Worm (Caenorhabditis elegans): ENCODE results near the gene C17H12.12.

ce11 chrIV:6811808-6812207 is 16.1 kb downstream of the C17H12.12 start, which contains the start of gene ceh-48:
- no peak for TF ChIP-seq dao-5 (tag; optimal IDR thresholded peaks at IDR 0.05)
- TF ChIP-seq W03F9.2 (tag; optimal IDR thresholded peaks at IDR 0.05) = no peak

All from whole organism, L4/young adult.